Worm (Caenorhabditis elegans) whole organism, L4 larva: ENCODE results near the gene Y116A8C.20.

Experiments
- lin-15B ChIP-seq: fragments of 150-350 bp; sonication (generic microtip); optimal IDR thresholded peaks from 3 replicates; lab custom pipeline; 2014; ENCODE audit warnings: missing biosample characterization, missing genetic modification characterization
- skn-1 ChIP-seq: fragments of 150-350 bp; optimal IDR thresholded peaks from 2 replicates; lab custom pipeline; 2014; ENCODE audit warnings: missing biosample characterization, missing genetic modification characterization
- unc-62 ChIP-seq, 3 experiments: fragments of 150-350 bp in 1 of 3; sonication (generic microtip); optimal IDR thresholded peaks in 2 of 3; peaks in 1 of 3; 1 replicate in 1 of 3; 2 replicates in 2 of 3; lab custom pipeline; 2014 to 2017; ENCODE audit warnings: missing biosample characterization in 3 of 3, missing genetic modification characterization in 3 of 3, missing genetic modification reagents in 3 of 3, missing genotype in 1 of 3

ce11 chrIV:17030494-17030893 lies 10.2 kb upstream of the Y116A8C.20 start, which contains the start of gene nhr-229:
- no peak for TF ChIP-seq lin-15B (tag; lab: Kevin White, UChicago)
- TF ChIP-seq unc-62 (GFP tag; optimal IDR thresholded peaks at IDR 0.05 in 1 of 2; lab: Kevin White, UChicago), result no peak
- no peak for TF ChIP-seq unc-62 (tag; optimal IDR thresholded peaks at IDR 0.05; lab: Kevin White, UChicago)
- TF ChIP-seq skn-1, result no peak
